Worm (Caenorhabditis elegans): ENCODE results near the gene Y48G9A.9.
"Not testable (repeated sequence)": the region's sequence is repeated elsewhere in the genome, so short reads cannot be mapped to it uniquely, and the experiment has no call there.

Y48G9A.9 gene

ce11 chrIII:2060068-2060467 lies 32.4 kb upstream of the Y48G9A.9 start:
- TF ChIP-seq nhr-77 (tag; optimal IDR thresholded peaks at IDR 0.05) (no peak), gmeb-1 (tag; optimal IDR thresholded peaks at IDR 0.05) (no peak), nhr-237 (tag; optimal IDR thresholded peaks at IDR 0.05) (no peak), ceh-16 (tag; optimal IDR thresholded peaks at IDR 0.05) (no peak), mbf-1 (tag; optimal IDR thresholded peaks at IDR 0.05) (no peak), unc-55 (GFP tag; optimal IDR thresholded peaks at IDR 0.05) (no peak), elt-1 (tag; optimal IDR thresholded peaks at IDR 0.05) (no peak), alr-1 (tag; optimal IDR thresholded peaks at IDR 0.05) (no peak), sma-9 (GFP tag; optimal IDR thresholded peaks at IDR 0.05) (no peak), sma-9 (tag; optimal IDR thresholded peaks at IDR 0.05) (no peak), crh-2 (tag; optimal IDR thresholded peaks at IDR 0.05) (no peak)

- TF ChIP-seq fos-1 (tag; optimal IDR thresholded peaks at IDR 0.05) = no peak
- TF ChIP-seq sem-4 (tag; optimal IDR thresholded peaks at IDR 0.05) = no peak
- TF ChIP-seq alr-1 (tag; optimal IDR thresholded peaks at IDR 0.05) = no peak
- no peak for TF ChIP-seq egl-27 (tag; optimal IDR thresholded peaks at IDR 0.05)
- no peak for TF ChIP-seq ztf-4 (tag; optimal IDR thresholded peaks at IDR 0.05)
- TF ChIP-seq elt-3 (tag; optimal IDR thresholded peaks at IDR 0.05) = no peak
- no peak for TF ChIP-seq nhr-11 (tag; optimal IDR thresholded peaks at IDR 0.05)
- TF ChIP-seq lin-39 (tag; optimal IDR thresholded peaks at IDR 0.05) = no peak
These were observed 31.7 kb upstream of the Y48G9A.9 start, which contains the start of gene ins-16 for ce11 chrIII:2060857-2061256. ins-16 (minus strand) TSS chrIII:2060957.

- TF ChIP-seq nhr-6 (tag; optimal IDR thresholded peaks at IDR 0.05) (no peak), nhr-129 (tag; optimal IDR thresholded peaks at IDR 0.05) (no peak)
These were observed 24.3 kb upstream of the Y48G9A.9 start, which contains the start of gene Y39A3A.3 for ce11 chrIII:2068248-2068647. Y39A3A.3 (minus strand) TSS chrIII:2068348.

- no peak for TF ChIP-seq dmd-4 (tag; optimal IDR thresholded peaks at IDR 0.05)
- TF ChIP-seq peb-1 (tag; optimal IDR thresholded peaks at IDR 0.05) = no peak
- no peak for TF ChIP-seq sma-3 (GFP tag; optimal IDR thresholded peaks at IDR 0.05)
- peak; percentile 5 for TF ChIP-seq nhr-129 (tag; optimal IDR thresholded peaks at IDR 0.05)
- no peak for TF ChIP-seq Y55F3AM.14 (GFP tag; optimal IDR thresholded peaks at IDR 0.05)
These were observed 15.9 kb upstream of the Y48G9A.9 start, which contains the start of gene Y39A3A.4 for ce11 chrIII:2076546-2077134. Y39A3A.4 (minus strand) TSS chrIII:2076596.

- TF ChIP-seq ZK546.5, peb-1, nhr-23 (tag; optimal IDR thresholded peaks at IDR 0.05): not testable (repeated sequence)
These were observed 10.0 kb upstream of the Y48G9A.9 start, which contains the start of gene cpt-3 for ce11 chrIII:2082519-2082918. cpt-3 (plus strand) TSS chrIII:2082819.

- no peak for TF ChIP-seq nhr-129 (tag; optimal IDR thresholded peaks at IDR 0.05)
- no peak for TF ChIP-seq lin-11 (tag; optimal IDR thresholded peaks at IDR 0.05)
- TF ChIP-seq F13H6.1 (tag; optimal IDR thresholded peaks at IDR 0.05) = no peak
- TF ChIP-seq mab-5 (tag; optimal IDR thresholded peaks at IDR 0.05) = no peak
- TF ChIP-seq snpc-4 (tag; optimal IDR thresholded peaks at IDR 0.05) = no peak
- TF ChIP-seq unc-62 (GFP tag; optimal IDR thresholded peaks at IDR 0.05) = no peak
These were observed 7.7 kb upstream of the Y48G9A.9 start for ce11 chrIII:2084829-2085228.

ce11 chrIII:2089453-2089852 lies 3.1 kb upstream of the Y48G9A.9 start:
- TF ChIP-seq mab-5 (tag; optimal IDR thresholded peaks at IDR 0.05) = no peak
- no peak for TF ChIP-seq lin-11 (tag; optimal IDR thresholded peaks at IDR 0.05)
- TF ChIP-seq unc-39 (tag; optimal IDR thresholded peaks at IDR 0.05) = no peak
- TF ChIP-seq nhr-237 (tag; optimal IDR thresholded peaks at IDR 0.05) = no peak
- peak; percentile 49 for TF ChIP-seq unc-55 (GFP tag; optimal IDR thresholded peaks at IDR 0.05)
- TF ChIP-seq nhr-6 (tag; optimal IDR thresholded peaks at IDR 0.05) = no peak
- no peak for TF ChIP-seq alr-1 (tag; optimal IDR thresholded peaks at IDR 0.05)
- TF ChIP-seq C34F6.9 (tag; optimal IDR thresholded peaks at IDR 0.05) = peak; percentile 56
- peak; percentile 17 for TF ChIP-seq F13H6.1 (tag; optimal IDR thresholded peaks at IDR 0.05)
- peak; percentile 9 for TF ChIP-seq fos-1 (tag; optimal IDR thresholded peaks at IDR 0.05)
- peak; percentile 11 for TF ChIP-seq gmeb-1 (tag; optimal IDR thresholded peaks at IDR 0.05)
- TF ChIP-seq egl-27 (tag; optimal IDR thresholded peaks at IDR 0.05) = no peak
- TF ChIP-seq lsy-2 (tag; optimal IDR thresholded peaks at IDR 0.05) = peak in 1 of 2 experiments; percentile 43
- peak; percentile 20 for TF ChIP-seq lin-13 (GFP tag; optimal IDR thresholded peaks at IDR 0.05)
- TF ChIP-seq nhr-129 (tag; optimal IDR thresholded peaks at IDR 0.05) = peak; percentile 15
- TF ChIP-seq crh-2 (tag; optimal IDR thresholded peaks at IDR 0.05) = no peak
- no peak for TF ChIP-seq aly-2 (tag; optimal IDR thresholded peaks at IDR 0.05)

All from whole organism, L2 larva.